Fruit fly (Drosophila melanogaster) whole organism, pupa: ENCODE results near the gene CG15308.

Experiments
- CG14655 ChIP-seq: fragments of 200-800 bp; sonication (Bioruptor generic); optimal IDR thresholded peaks from 3 replicates; lab custom pipeline; 2017; ENCODE audit warnings: mild to moderate bottlenecking, missing biosample characterization, missing genetic modification reagents, missing genetic modification characterization
- CG15710 ChIP-seq: fragments of 200-800 bp; sonication (Bioruptor generic); optimal IDR thresholded peaks from 2 replicates; lab custom pipeline; 2018; ENCODE audit warnings: missing biosample characterization, mild to moderate bottlenecking, missing genetic modification characterization, moderate library complexity
- CG32121 ChIP-seq: fragments of 200-800 bp; sonication (Bioruptor generic); IDR thresholded peaks from 2 replicates; pipeline ENCODE4 v1.3.6; 2022; ENCODE audit warnings: missing biosample characterization, missing genetic modification characterization
- CG9948 ChIP-seq: fragments of 200-800 bp; sonication (Bioruptor generic); optimal IDR thresholded peaks from 2 replicates; lab custom pipeline; 2018; ENCODE audit warnings: missing biosample characterization, mild to moderate bottlenecking, missing genetic modification characterization, moderate library complexity
- Pif1A ChIP-seq: fragments of 200-800 bp; sonication (Bioruptor generic); optimal IDR thresholded peaks from 3 replicates; lab custom pipeline; 2016; ENCODE audit warnings: missing biosample characterization, missing genetic modification characterization
- Snoo ChIP-seq: fragments of 200-800 bp; sonication (Bioruptor generic); optimal IDR thresholded peaks from 3 replicates; lab custom pipeline; 2017; ENCODE audit warnings: missing biosample characterization, mild to moderate bottlenecking, missing genetic modification characterization, inconsistent platforms

Gene CG15308

dm6 chrX:10182867-10183266, 36.1 kb downstream of the CG15308 start:
- TF ChIP-seq CG9948 (tag; lab: Kevin White, UChicago) = no peak
- TF ChIP-seq CG32121 (GFP tag; lab: Robert Waterston, UW) = no peak
- no peak for TF ChIP-seq Snoo (tag; lab: Kevin White, UChicago)
- TF ChIP-seq CG14655 = no peak
- TF ChIP-seq CG15710 (tag; lab: Kevin White, UChicago) = no peak
- no peak for TF ChIP-seq Pif1A (GFP tag; lab: Kevin White, UChicago)
